Fruit fly (Drosophila melanogaster) whole organism: ENCODE results near the gene Ids.

Experiments
- CG8478 ChIP-seq: fragments of >200 bp; optimal IDR thresholded peaks from 2 replicates; lab custom pipeline; 2018; ENCODE audit warnings: inconsistent platforms
- Dll ChIP-seq: fragments of >200 bp; optimal IDR thresholded peaks from 2 replicates; lab custom pipeline; 2017
- EcR ChIP-seq, 2 experiments: fragments of >200 bp; optimal IDR thresholded peaks; 2 replicates each; lab custom pipeline; 2017; ENCODE audit warnings: missing biosample characterization in 2 of 2, missing genetic modification characterization in 2 of 2, missing genetic modification reagents in 2 of 2
- pan ChIP-seq: fragments of >200 bp; optimal IDR thresholded peaks from 2 replicates; lab custom pipeline; 2017
- psq ChIP-seq: fragments of >200 bp; optimal IDR thresholded peaks from 2 replicates; lab custom pipeline; 2017
- usp ChIP-seq: fragments of >200 bp; optimal IDR thresholded peaks from 2 replicates; lab custom pipeline; 2017; ENCODE audit warnings: missing biosample characterization, missing genetic modification characterization, mixed read lengths

DNA sequence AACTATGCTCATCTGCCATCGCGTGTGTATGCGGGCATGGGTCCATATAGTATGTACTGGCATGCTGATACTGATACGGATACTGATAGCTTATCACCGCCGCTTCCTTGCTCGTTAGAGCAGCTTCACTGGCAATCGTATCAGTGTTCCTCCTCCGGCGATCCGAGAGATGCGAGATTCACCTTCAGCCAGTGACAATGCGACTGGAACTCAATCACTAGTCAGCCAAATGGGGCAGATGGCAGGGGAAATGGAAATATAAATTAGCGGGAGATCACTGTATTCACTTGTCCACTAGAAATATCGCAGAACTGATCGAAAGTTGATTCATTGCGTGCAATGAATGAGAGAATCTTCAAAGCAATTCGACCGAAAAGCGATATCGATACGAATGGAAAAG lies 20.4 kb downstream of the Ids start:
- no peak for TF ChIP-seq pan
- no peak for TF ChIP-seq Dll (lab: Kevin White, UChicago)
- no peak for TF ChIP-seq psq (lab: Kevin White, UChicago)
- no peak for TF ChIP-seq CG8478 (lab: Kevin White, UChicago)
- TF ChIP-seq usp (GFP tag; lab: Kevin White, UChicago), result no peak
- no peak for TF ChIP-seq EcR (GFP tag; optimal IDR thresholded peaks at IDR 0.05; lab: Kevin White, UChicago)
